Worm (Caenorhabditis elegans) whole organism, L1 larva: ENCODE data around the gene sma-1.

ENCODE experiments used
- C34B4.2 ChIP-seq: sonication (generic microtip); optimal IDR thresholded peaks from 2 replicates; lab custom pipeline; 2017; ENCODE audit warnings: mild to moderate bottlenecking, missing genetic modification characterization, missing compliant biosample characterization
- F16B12.6 ChIP-seq: fragments of 150-350 bp; optimal IDR thresholded peaks from 2 replicates; lab custom pipeline; 2014; ENCODE audit warnings: missing biosample characterization, missing genetic modification characterization
- aha-1 ChIP-seq: fragments of 150-350 bp; optimal IDR thresholded peaks from 2 replicates; lab custom pipeline; 2014; ENCODE audit warnings: missing biosample characterization, missing genetic modification characterization
- aly-2 ChIP-seq: fragments of 150-350 bp; optimal IDR thresholded peaks from 2 replicates; lab custom pipeline; 2014; ENCODE audit warnings: missing biosample characterization, missing genetic modification characterization
- ama-1 ChIP-seq: fragments of 150-350 bp; optimal IDR thresholded peaks from 2 replicates; lab custom pipeline; 2014
- blmp-1 ChIP-seq: fragments of 150-350 bp; optimal IDR thresholded peaks from 2 replicates; lab custom pipeline; 2014; ENCODE audit warnings: missing biosample characterization, missing genetic modification characterization
- ceh-8 ChIP-seq: fragments of 200-800 bp; sonication (Bioruptor generic); optimal IDR thresholded peaks from 2 replicates; lab custom pipeline; 2018; ENCODE audit warnings: mild to moderate bottlenecking, missing genetic modification characterization, moderate library complexity, missing compliant biosample characterization
- ceh-82 ChIP-seq, 3 experiments: fragments of 150-350 bp in 1 of 3; sonication (generic microtip) in 2 of 3; optimal IDR thresholded peaks; 2 replicates each; lab custom pipeline; 2014 to 2017; ENCODE audit warnings: missing biosample characterization in 3 of 3, missing genetic modification characterization in 3 of 3
- ceh-88 ChIP-seq: fragments of 200-800 bp; sonication (Bioruptor generic); IDR thresholded peaks from 2 replicates; pipeline ENCODE4 v1.3.6; 2022; ENCODE audit warnings: missing genetic modification characterization, missing compliant biosample characterization
- ceh-90 ChIP-seq: sonication (generic microtip); optimal IDR thresholded peaks from 2 replicates; lab custom pipeline; 2016; ENCODE audit warnings: missing genetic modification characterization, missing compliant biosample characterization
- dpl-1 ChIP-seq, 3 experiments: fragments of 150-350 bp in 2 of 3; sonication (generic microtip) in 1 of 3; optimal IDR thresholded peaks; 2 replicates each; lab custom pipeline; 2014 to 2017; ENCODE audit warnings: missing biosample characterization in 3 of 3, missing genetic modification characterization in 3 of 3, missing genetic modification reagents in 3 of 3
- efl-1 ChIP-seq, 4 experiments: fragments of 150-350 bp; optimal IDR thresholded peaks in 3 of 4; peaks in 1 of 4; 1 replicate in 1 of 4; 2 replicates in 3 of 4; lab custom pipeline; 2014; ENCODE audit warnings: missing biosample characterization in 2 of 4, missing genetic modification characterization in 2 of 4, missing genetic modification reagents in 2 of 4
- egl-13 ChIP-seq: sonication (generic microtip); optimal IDR thresholded peaks from 2 replicates; lab custom pipeline; 2016; ENCODE audit warnings: missing genotype, missing genetic modification reagents, missing genetic modification characterization, missing compliant biosample characterization
- egl-27 ChIP-seq, 2 experiments: fragments of 150-350 bp in 1 of 2; sonication (generic microtip); optimal IDR thresholded peaks; 3 replicates each; lab custom pipeline; 2017 to 2018; ENCODE audit warnings: missing biosample characterization in 2 of 2, missing genetic modification characterization in 2 of 2, missing genetic modification reagents in 2 of 2
- elt-2 ChIP-seq: sonication (generic microtip); optimal IDR thresholded peaks from 2 replicates; lab custom pipeline; 2016; ENCODE audit warnings: missing genetic modification characterization, mild to moderate bottlenecking, inconsistent platforms, missing compliant biosample characterization, missing genetic modification reagents
- elt-3 ChIP-seq, 6 experiments: fragments of 150-350 bp in 1 of 6; sonication (generic microtip); optimal IDR thresholded peaks; 2 replicates each; lab custom pipeline; 2017 to 2018; ENCODE audit warnings: missing biosample characterization in 6 of 6, missing genetic modification characterization in 6 of 6, inconsistent platforms in 1 of 6
- ets-5 ChIP-seq: fragments of 200-800 bp; sonication (Bioruptor generic); IDR thresholded peaks from 2 replicates; pipeline ENCODE4 v1.3.6; 2022; ENCODE audit warnings: missing genetic modification characterization, missing compliant biosample characterization
- fkh-4 ChIP-seq: sonication (generic microtip); optimal IDR thresholded peaks from 2 replicates; lab custom pipeline; 2016; ENCODE audit warnings: missing compliant biosample characterization, missing genetic modification characterization, borderline replicate concordance
- grh-1 ChIP-seq: fragments of 200-800 bp; sonication (Bioruptor generic); IDR thresholded peaks from 2 replicates; pipeline ENCODE4 v1.3.6; 2022; ENCODE audit warnings: missing genetic modification reagents, missing genetic modification characterization, missing compliant biosample characterization
- irx-1 ChIP-seq: sonication (generic microtip); optimal IDR thresholded peaks from 2 replicates; lab custom pipeline; 2016; ENCODE audit warnings: missing genetic modification characterization, missing compliant biosample characterization
- isw-1 ChIP-seq: fragments of 200-800 bp; sonication (Bioruptor generic); IDR thresholded peaks from 2 replicates; pipeline ENCODE4 v1.3.6; 2022; ENCODE audit warnings: missing genetic modification characterization, missing compliant biosample characterization
- jun-1 ChIP-seq: fragments of 150-350 bp; optimal IDR thresholded peaks from 2 replicates; lab custom pipeline; 2014; ENCODE audit warnings: missing biosample characterization, missing genetic modification reagents, missing genetic modification characterization
- lin-13 ChIP-seq: fragments of 150-350 bp; optimal IDR thresholded peaks from 2 replicates; lab custom pipeline; 2014; ENCODE audit warnings: missing biosample characterization, missing genetic modification reagents, missing genetic modification characterization
- lin-14 ChIP-seq: fragments of 200-800 bp; sonication (Bioruptor generic); optimal IDR thresholded peaks from 2 replicates; lab custom pipeline; 2018; ENCODE audit warnings: mild to moderate bottlenecking, missing genetic modification characterization, moderate library complexity, missing compliant biosample characterization
- lin-35 ChIP-seq, 2 experiments: fragments of 150-350 bp; optimal IDR thresholded peaks; 2 replicates each; lab custom pipeline; 2014; ENCODE audit warnings: missing biosample characterization in 2 of 2, missing genetic modification characterization in 2 of 2, missing genetic modification reagents in 2 of 2
- lin-39 ChIP-seq: fragments of 150-350 bp; optimal IDR thresholded peaks from 2 replicates; lab custom pipeline; 2014; ENCODE audit warnings: missing biosample characterization, missing genetic modification reagents, missing genetic modification characterization
- lir-3 ChIP-seq: sonication (generic microtip); optimal IDR thresholded peaks from 2 replicates; lab custom pipeline; 2016; ENCODE audit warnings: mild to moderate bottlenecking, missing genetic modification characterization, moderate library complexity, missing compliant biosample characterization; ENCODE audit not compliant: poor library complexity
- lsy-2 ChIP-seq, 2 experiments: fragments of 150-350 bp; optimal IDR thresholded peaks; 2 replicates each; lab custom pipeline; 2014; ENCODE audit warnings: missing biosample characterization in 2 of 2, missing genetic modification characterization in 2 of 2
- mdl-1 ChIP-seq, 2 experiments: fragments of 150-350 bp; optimal IDR thresholded peaks; 2 replicates each; lab custom pipeline; 2014 to 2017; ENCODE audit warnings: missing biosample characterization in 2 of 2, missing genetic modification characterization in 2 of 2, inconsistent platforms in 1 of 2
- mep-1 ChIP-seq: fragments of 150-350 bp; optimal IDR thresholded peaks from 2 replicates; lab custom pipeline; 2014; ENCODE audit warnings: missing biosample characterization, missing genetic modification characterization
- nhr-11 ChIP-seq: fragments of 150-350 bp; optimal IDR thresholded peaks from 2 replicates; lab custom pipeline; 2014; ENCODE audit warnings: missing biosample characterization, missing genetic modification characterization
- nhr-12 ChIP-seq: sonication (generic microtip); optimal IDR thresholded peaks from 2 replicates; lab custom pipeline; 2017; ENCODE audit warnings: missing biosample characterization, missing genetic modification characterization
- nhr-28 ChIP-seq: fragments of 150-350 bp; optimal IDR thresholded peaks from 2 replicates; lab custom pipeline; 2014; ENCODE audit warnings: missing biosample characterization, missing genetic modification characterization
- nhr-71 ChIP-seq: sonication (generic microtip); optimal IDR thresholded peaks from 2 replicates; lab custom pipeline; 2016; ENCODE audit warnings: mild to moderate bottlenecking, missing genetic modification characterization, moderate library complexity, missing compliant biosample characterization
- nhr-84 ChIP-seq: sonication (generic microtip); optimal IDR thresholded peaks from 2 replicates; lab custom pipeline; 2017; ENCODE audit warnings: missing biosample characterization, missing genetic modification characterization
- nhr-85 ChIP-seq: sonication (generic microtip); peaks from one replicate; lab custom pipeline; 2016; ENCODE audit warnings: missing genetic modification characterization, inconsistent platforms, missing compliant biosample characterization
- rnt-1 ChIP-seq: sonication (generic microtip); optimal IDR thresholded peaks from 2 replicates; lab custom pipeline; 2016; ENCODE audit warnings: mild to moderate bottlenecking, missing genetic modification characterization, moderate library complexity, missing compliant biosample characterization
- skn-1 ChIP-seq: fragments of 150-350 bp; optimal IDR thresholded peaks from 2 replicates; lab custom pipeline; 2014; ENCODE audit warnings: missing biosample characterization, missing genetic modification characterization
- snpc-4 ChIP-seq: fragments of 150-350 bp; optimal IDR thresholded peaks from 2 replicates; lab custom pipeline; 2014; ENCODE audit warnings: missing biosample characterization, missing genetic modification characterization
- sptf-1 ChIP-seq: fragments of 150-350 bp; optimal IDR thresholded peaks from 2 replicates; lab custom pipeline; 2014; ENCODE audit warnings: missing biosample characterization, missing genetic modification characterization
- swsn-7 ChIP-seq: sonication (generic microtip); optimal IDR thresholded peaks from 2 replicates; lab custom pipeline; 2016; ENCODE audit warnings: missing genetic modification characterization, missing compliant biosample characterization
- unc-130 ChIP-seq: fragments of 150-350 bp; optimal IDR thresholded peaks from 2 replicates; lab custom pipeline; 2017; ENCODE audit warnings: missing biosample characterization, missing genetic modification characterization, inconsistent platforms
- unc-30 ChIP-seq: sonication (generic microtip); optimal IDR thresholded peaks from 2 replicates; lab custom pipeline; 2017; ENCODE audit warnings: missing biosample characterization, missing genetic modification characterization
- unc-62 ChIP-seq: fragments of 150-350 bp; optimal IDR thresholded peaks from 2 replicates; lab custom pipeline; 2014; ENCODE audit warnings: missing biosample characterization, missing genetic modification reagents, missing genetic modification characterization
- unc-86 ChIP-seq: sonication (generic microtip); optimal IDR thresholded peaks from 2 replicates; lab custom pipeline; 2016; ENCODE audit warnings: missing genetic modification characterization, missing compliant biosample characterization
- vab-15 ChIP-seq: sonication (generic microtip); optimal IDR thresholded peaks from 2 replicates; lab custom pipeline; 2017; ENCODE audit warnings: missing genotype, mild to moderate bottlenecking, missing genetic modification characterization, missing compliant biosample characterization
- xbp-1 ChIP-seq: sonication (generic microtip); optimal IDR thresholded peaks from 2 replicates; lab custom pipeline; 2016; ENCODE audit warnings: missing genetic modification characterization, missing compliant biosample characterization
- zag-1 ChIP-seq: fragments of 150-350 bp; optimal IDR thresholded peaks from 2 replicates; lab custom pipeline; 2014; ENCODE audit warnings: missing biosample characterization, missing genetic modification characterization
- zip-4 ChIP-seq: fragments of 200-800 bp; sonication (Bioruptor generic); optimal IDR thresholded peaks from 2 replicates; lab custom pipeline; 2018; ENCODE audit warnings: mild to moderate bottlenecking, missing genetic modification characterization, moderate library complexity, missing compliant biosample characterization

sma-1 gene

DNA sequence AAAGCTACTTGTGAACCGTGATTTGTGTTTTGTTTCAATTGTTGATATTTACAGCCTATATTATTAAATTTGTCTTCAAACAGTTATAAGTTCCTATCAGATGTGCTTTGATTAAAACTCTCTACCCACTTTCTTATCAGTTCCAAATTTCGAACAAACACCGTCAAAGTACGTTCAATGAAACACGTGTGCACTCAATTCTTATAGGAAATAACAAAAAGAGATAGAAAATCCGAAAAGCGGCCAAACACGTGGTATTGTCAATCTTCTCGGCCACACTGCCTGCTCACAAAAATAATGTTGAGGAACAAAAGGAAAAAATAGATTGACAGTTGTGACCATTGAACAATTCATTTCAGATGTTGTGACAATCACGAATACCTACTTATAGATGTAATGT is 13.3 kb upstream of the sma-1 start (continued):
- peak; percentile 18 for TF ChIP-seq lin-39 (tag; lab: Kevin White, UChicago)
- peak; percentile 58 for TF ChIP-seq lin-13 (GFP tag; lab: Kevin White, UChicago)
- TF ChIP-seq nhr-85 (tag; lab: Kevin White, UChicago) = peak; percentile 90
- no peak for TF ChIP-seq fkh-4
- peak; percentile 54 for TF ChIP-seq blmp-1
- peak; percentile 56; the same call in 1 of the 2 replicates for TF ChIP-seq ceh-88 (GFP tag; lab: Robert Waterston, UW)
- peak; percentile 10 for TF ChIP-seq ama-1 (lab: Kevin White, UChicago)
- peak; percentile 91 for TF ChIP-seq elt-2 (tag; lab: Kevin White, UChicago)
- TF ChIP-seq unc-130 = peak; percentile 83
- peak in 1 of 2 experiments; percentile 81 for TF ChIP-seq lin-35 (GFP tag; optimal IDR thresholded peaks at IDR 0.05; lab: Kevin White, UChicago)
- no peak for TF ChIP-seq zag-1 (tag; lab: Kevin White, UChicago)
- TF ChIP-seq jun-1 (tag; lab: Kevin White, UChicago) = peak; percentile 23
- no peak for TF ChIP-seq egl-27 (tag; optimal IDR thresholded peaks at IDR 0.05; lab: Kevin White, UChicago)
- peak in 2 of 3 experiments; percentile 24 to 51 for TF ChIP-seq dpl-1 (GFP tag; optimal IDR thresholded peaks at IDR 0.05; lab: Kevin White, UChicago)
- no peak for TF ChIP-seq skn-1 (tag; lab: Kevin White, UChicago)
- TF ChIP-seq ceh-90 (tag; lab: Kevin White, UChicago) = no peak
- no peak for TF ChIP-seq nhr-84
- TF ChIP-seq rnt-1 (tag; lab: Kevin White, UChicago) = peak; percentile 75
- TF ChIP-seq ceh-82 (tag; optimal IDR thresholded peaks at IDR 0.05; lab: Kevin White, UChicago) = peak in 1 of 3 experiments; percentile 11
- peak; percentile 96 for TF ChIP-seq nhr-71 (tag; lab: Kevin White, UChicago)
- no peak for TF ChIP-seq ets-5
- no peak for TF ChIP-seq sptf-1 (tag; lab: Kevin White, UChicago)
- peak; percentile 7 to 23 for TF ChIP-seq efl-1 (optimal IDR thresholded peaks at IDR 0.05; lab: Kevin White, UChicago)
- TF ChIP-seq efl-1 (GFP tag; optimal IDR thresholded peaks at IDR 0.05 in 1 of 2; lab: Kevin White, UChicago) = peak; percentile 5 to 80
- no peak for TF ChIP-seq nhr-11 (tag; lab: Kevin White, UChicago)

DNA sequence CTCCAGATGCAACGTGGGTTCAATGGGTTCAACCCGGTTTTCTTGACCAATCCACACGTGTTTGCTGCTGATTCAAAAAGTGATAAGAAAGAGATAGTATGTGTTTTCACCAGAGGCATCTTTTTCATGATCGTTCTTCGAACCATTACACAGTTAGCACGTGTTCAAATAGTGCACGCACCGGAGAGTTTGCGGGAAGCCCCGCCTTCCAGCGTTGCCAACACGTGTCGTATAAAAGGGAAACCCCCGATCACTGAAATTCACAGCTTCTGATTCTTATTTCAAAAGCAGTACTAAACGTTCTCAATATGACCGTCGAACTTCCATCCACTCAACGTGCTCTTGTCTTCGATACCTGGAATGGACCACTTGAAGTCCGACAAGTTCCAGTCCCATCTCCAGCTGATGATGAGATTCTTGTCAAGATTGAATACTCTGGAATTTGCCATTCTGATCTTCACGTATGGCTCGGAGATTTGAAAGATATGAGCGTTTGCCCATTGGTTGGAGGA is 11.2 kb upstream of the sma-1 start, which contains the start of gene adh-1:
Gene adh-1, plus strand, starts transcription at position 261 of the 512 bp plus-strand sequence.
- TF ChIP-seq nhr-12 (no peak), lin-35 (GFP tag; optimal IDR thresholded peaks at IDR 0.05; lab: Kevin White, UChicago) (peak; percentile 37 to 68), lir-3 (tag; lab: Kevin White, UChicago) (peak; percentile 70), ets-5 (no peak), vab-15 (tag; lab: Kevin White, UChicago) (no peak), egl-13 (no peak), efl-1 (optimal IDR thresholded peaks at IDR 0.05; lab: Kevin White, UChicago) (peak; percentile 23 to 46), efl-1 (GFP tag; optimal IDR thresholded peaks at IDR 0.05 in 1 of 2; lab: Kevin White, UChicago) (peak in 1 of 2 experiments; percentile 95), snpc-4 (tag; lab: Kevin White, UChicago) (peak; percentile 30), aly-2 (tag; lab: Kevin White, UChicago) (no peak), swsn-7 (peak; percentile 56), mep-1 (tag; lab: Kevin White, UChicago) (peak; percentile 24), nhr-28 (tag; lab: Kevin White, UChicago) (no peak), ceh-90 (tag; lab: Kevin White, UChicago) (no peak), unc-62 (GFP tag; lab: Kevin White, UChicago) (no peak), C34B4.2 (tag; lab: Kevin White, UChicago) (peak; percentile 42), isw-1 (no peak), lin-14 (GFP tag; lab: Kevin White, UChicago) (peak; percentile 97), rnt-1 (tag; lab: Kevin White, UChicago) (peak; percentile 91), aha-1 (tag; lab: Kevin White, UChicago) (no peak), F16B12.6 (tag; lab: Kevin White, UChicago) (no peak), skn-1 (tag; lab: Kevin White, UChicago) (peak; percentile 37), elt-3 (tag; optimal IDR thresholded peaks at IDR 0.05; lab: Kevin White, UChicago) (peak in 3 of 6 experiments; percentile 18 to 99 (median 41)), elt-2 (tag; lab: Kevin White, UChicago) (peak; percentile 75), grh-1 (no peak), mdl-1 (tag; optimal IDR thresholded peaks at IDR 0.05; lab: Kevin White, UChicago) (peak; percentile 25 to 99), nhr-11 (tag; lab: Kevin White, UChicago) (peak; percentile 62), lsy-2 (tag; optimal IDR thresholded peaks at IDR 0.05; lab: Kevin White, UChicago) (peak; percentile 48 to 82), lin-39 (tag; lab: Kevin White, UChicago) (peak; percentile 72), xbp-1 (peak; percentile 61), ceh-8 (GFP tag; lab: Kevin White, UChicago) (no peak), unc-86 (tag; lab: Kevin White, UChicago) (no peak), unc-30 (no peak), ceh-82 (tag; optimal IDR thresholded peaks at IDR 0.05; lab: Kevin White, UChicago) (peak in 1 of 3 experiments; percentile 14), nhr-84 (no peak), nhr-85 (tag; lab: Kevin White, UChicago) (peak; percentile 94), irx-1 (tag; lab: Kevin White, UChicago) (peak; percentile 77), zip-4 (no peak)
